Worm (Caenorhabditis elegans) whole organism, L2 larva: ENCODE data around the gene hecd-1.

Experiments used
- F13H6.1 ChIP-seq: sonication (generic microtip); optimal IDR thresholded peaks from 2 replicates; lab custom pipeline; 2016; ENCODE audit warnings: missing genetic modification characterization, missing compliant biosample characterization
- ZK546.5 ChIP-seq: sonication (generic microtip); optimal IDR thresholded peaks from 2 replicates; lab custom pipeline; 2017; ENCODE audit warnings: missing biosample characterization, missing genetic modification characterization
- aly-2 ChIP-seq: fragments of 150-350 bp; optimal IDR thresholded peaks from 2 replicates; lab custom pipeline; 2014; ENCODE audit warnings: missing biosample characterization, missing genetic modification characterization
- ceh-82 ChIP-seq: fragments of 150-350 bp; optimal IDR thresholded peaks from 2 replicates; lab custom pipeline; 2014; ENCODE audit warnings: missing biosample characterization, missing genetic modification characterization
- elt-1 ChIP-seq: fragments of 150-350 bp; optimal IDR thresholded peaks from 2 replicates; lab custom pipeline; 2014; ENCODE audit warnings: missing biosample characterization, missing genetic modification characterization
- elt-3 ChIP-seq: sonication (generic microtip); optimal IDR thresholded peaks from 2 replicates; lab custom pipeline; 2017; ENCODE audit warnings: missing biosample characterization, missing genetic modification characterization
- nhr-10 ChIP-seq: sonication (generic microtip); optimal IDR thresholded peaks from 2 replicates; lab custom pipeline; 2017; ENCODE audit warnings: missing biosample characterization, missing genetic modification characterization
- nhr-11 ChIP-seq: fragments of 150-350 bp; optimal IDR thresholded peaks from 2 replicates; lab custom pipeline; 2014; ENCODE audit warnings: missing biosample characterization, missing genetic modification characterization
- nhr-12 ChIP-seq: fragments of 150-350 bp; optimal IDR thresholded peaks from 2 replicates; lab custom pipeline; 2014; ENCODE audit warnings: missing biosample characterization, missing genetic modification characterization
- skn-1 ChIP-seq: sonication (generic microtip); optimal IDR thresholded peaks from 2 replicates; lab custom pipeline; 2017; ENCODE audit warnings: missing biosample characterization, missing genetic modification characterization
- unc-39 ChIP-seq: fragments of 150-350 bp; optimal IDR thresholded peaks from 2 replicates; lab custom pipeline; 2014; ENCODE audit warnings: missing biosample characterization, missing genetic modification characterization
- zag-1 ChIP-seq: fragments of 150-350 bp; optimal IDR thresholded peaks from 2 replicates; lab custom pipeline; 2014; ENCODE audit warnings: missing biosample characterization, missing genetic modification characterization
- ztf-11 ChIP-seq: sonication (generic microtip); optimal IDR thresholded peaks from 2 replicates; lab custom pipeline; 2017; ENCODE audit warnings: missing biosample characterization, missing genetic modification characterization

- TF ChIP-seq unc-39 (no peak), nhr-10 (no peak), ztf-11 (tag; lab: Kevin White, UChicago) (no peak), ZK546.5 (tag; lab: Kevin White, UChicago) (no peak), nhr-12 (no peak), elt-3 (tag; lab: Kevin White, UChicago) (no peak), nhr-11 (no peak), elt-1 (tag; lab: Kevin White, UChicago) (no peak), ceh-82 (tag; lab: Kevin White, UChicago) (no peak), aly-2 (no peak), skn-1 (no peak), zag-1 (no peak), F13H6.1 (peak; percentile 43)
These were observed 44.3 kb upstream of the hecd-1 start, which contains the start of gene srlf-7 for ce11 chrIV:7188528-7189422.
